Worm (Caenorhabditis elegans): Measurements from ENCODE around the gene slc-17.2.

- TF ChIP-seq tbx-2 (tag; optimal IDR thresholded peaks at IDR 0.05), result peak; percentile 19
- peak; percentile 52 for TF ChIP-seq nhr-77 (tag; optimal IDR thresholded peaks at IDR 0.05)
- no peak for TF ChIP-seq sea-2 (GFP tag; optimal IDR thresholded peaks at IDR 0.05)
- no peak for TF ChIP-seq ztf-11 (tag; optimal IDR thresholded peaks at IDR 0.05)
- no peak for TF ChIP-seq egl-27 (tag; optimal IDR thresholded peaks at IDR 0.05)
- TF ChIP-seq lin-39 (tag; optimal IDR thresholded peaks at IDR 0.05), result peak; percentile 31
- TF ChIP-seq ZK546.5 (tag; optimal IDR thresholded peaks at IDR 0.05), result no peak
- TF ChIP-seq unc-39 (tag; optimal IDR thresholded peaks at IDR 0.05), result no peak
- peak; percentile 19 for TF ChIP-seq jun-1 (tag; optimal IDR thresholded peaks at IDR 0.05)
- TF ChIP-seq ama-1 (optimal IDR thresholded peaks at IDR 0.05), result no peak
- peak; percentile 73 for TF ChIP-seq nfya-1 (tag; optimal IDR thresholded peaks at IDR 0.05; ENCODE audit: insufficient read depth)
Measured at ce11 chrIII:9406600-9406999, 16.7 kb upstream of the slc-17.2 start, which contains the start of gene T26G10.1.

All from whole organism, L3 larva.